Fruit fly (Drosophila melanogaster) whole organism, pupa: ENCODE results near the gene ND-B14.5AL.

ENCODE experiments used
- CG10348 ChIP-seq: fragments of 200-800 bp; sonication (Bioruptor generic); IDR thresholded peaks from 2 replicates; pipeline ENCODE4 v1.3.6; 2022; ENCODE audit warnings: missing biosample characterization, missing genetic modification characterization
- CG12605 ChIP-seq: fragments of 200-800 bp; sonication (Bioruptor generic); IDR thresholded peaks from 2 replicates; pipeline ENCODE4 v1.3.6; 2022; ENCODE audit warnings: missing biosample characterization, missing genetic modification characterization
- CG13204 ChIP-seq: fragments of 200-800 bp; sonication (Bioruptor generic); optimal IDR thresholded peaks from 2 replicates; lab custom pipeline; 2018; ENCODE audit warnings: missing biosample characterization, mild to moderate bottlenecking, missing genetic modification characterization, moderate library complexity
- CG14655 ChIP-seq: fragments of 200-800 bp; sonication (Bioruptor generic); optimal IDR thresholded peaks from 3 replicates; lab custom pipeline; 2017; ENCODE audit warnings: mild to moderate bottlenecking, missing biosample characterization, missing genetic modification reagents, missing genetic modification characterization
- CG15710 ChIP-seq: fragments of 200-800 bp; sonication (Bioruptor generic); optimal IDR thresholded peaks from 2 replicates; lab custom pipeline; 2018; ENCODE audit warnings: missing biosample characterization, mild to moderate bottlenecking, missing genetic modification characterization, moderate library complexity
- CG17806 ChIP-seq: fragments of 200-800 bp; sonication (Bioruptor generic); optimal IDR thresholded peaks from 2 replicates; lab custom pipeline; 2018; ENCODE audit warnings: missing biosample characterization, mild to moderate bottlenecking, missing genetic modification characterization, moderate library complexity
- CG32121 ChIP-seq: fragments of 200-800 bp; sonication (Bioruptor generic); IDR thresholded peaks from 2 replicates; pipeline ENCODE4 v1.3.6; 2022; ENCODE audit warnings: missing biosample characterization, missing genetic modification characterization
- CG34367 ChIP-seq: fragments of 200-800 bp; sonication (Bioruptor generic); optimal IDR thresholded peaks from 2 replicates; lab custom pipeline; 2018; ENCODE audit warnings: missing biosample characterization, mild to moderate bottlenecking, missing genetic modification characterization
- CG4496 ChIP-seq: fragments of 200-800 bp; sonication (Bioruptor generic); IDR thresholded peaks from 3 replicates; pipeline ENCODE4 v1.3.6; 2022; ENCODE audit warnings: missing biosample characterization, missing genetic modification characterization
- CG8159 ChIP-seq: fragments of 200-800 bp; sonication (Bioruptor generic); optimal IDR thresholded peaks from 3 replicates; lab custom pipeline; 2018; ENCODE audit warnings: missing biosample characterization, mild to moderate bottlenecking, missing genetic modification characterization, moderate library complexity
- CG8301 ChIP-seq: fragments of 200-800 bp; sonication (Bioruptor generic); optimal IDR thresholded peaks from 2 replicates; lab custom pipeline; 2018; ENCODE audit warnings: missing biosample characterization, mild to moderate bottlenecking, missing genetic modification characterization
- CG9948 ChIP-seq: fragments of 200-800 bp; sonication (Bioruptor generic); optimal IDR thresholded peaks from 2 replicates; lab custom pipeline; 2018; ENCODE audit warnings: missing biosample characterization, mild to moderate bottlenecking, missing genetic modification characterization, moderate library complexity
- D1 ChIP-seq: fragments of 200-800 bp; sonication (Bioruptor generic); optimal IDR thresholded peaks from 2 replicates; lab custom pipeline; 2018; ENCODE audit warnings: missing biosample characterization, mild to moderate bottlenecking, missing genetic modification characterization, moderate library complexity
- EcR ChIP-seq: fragments of 200-800 bp; sonication (Bioruptor generic); optimal IDR thresholded peaks from 3 replicates; lab custom pipeline; 2019; ENCODE audit warnings: missing biosample characterization, missing genetic modification characterization, mild to moderate bottlenecking, moderate library complexity, missing genetic modification reagents
- Ets98B ChIP-seq: fragments of 200-800 bp; sonication (Bioruptor generic); IDR thresholded peaks from 2 replicates; pipeline ENCODE4 v1.3.6; 2022; ENCODE audit warnings: missing biosample characterization, missing genetic modification characterization
- Pif1A ChIP-seq: fragments of 200-800 bp; sonication (Bioruptor generic); optimal IDR thresholded peaks from 3 replicates; lab custom pipeline; 2016; ENCODE audit warnings: missing biosample characterization, missing genetic modification characterization
- Pif1B ChIP-seq: fragments of 200-800 bp; sonication (Bioruptor generic); optimal IDR thresholded peaks from 3 replicates; lab custom pipeline; 2016; ENCODE audit warnings: missing biosample characterization, missing genetic modification characterization
- Snoo ChIP-seq: fragments of 200-800 bp; sonication (Bioruptor generic); optimal IDR thresholded peaks from 3 replicates; lab custom pipeline; 2017; ENCODE audit warnings: missing biosample characterization, mild to moderate bottlenecking, missing genetic modification characterization, inconsistent platforms
- fd96Ca ChIP-seq: fragments of 200-800 bp; sonication (Bioruptor generic); IDR thresholded peaks from 3 replicates; pipeline ENCODE4 v1.3.6; 2022; ENCODE audit warnings: missing biosample characterization, missing genetic modification characterization
- gl ChIP-seq: fragments of 200-800 bp; sonication (Bioruptor generic); optimal IDR thresholded peaks from 2 replicates; lab custom pipeline; 2018; ENCODE audit warnings: missing biosample characterization, mild to moderate bottlenecking, missing genetic modification characterization
- rn ChIP-seq: fragments of 200-800 bp; sonication (Bioruptor generic); IDR thresholded peaks from 2 replicates; pipeline ENCODE4 v1.3.6; 2022; ENCODE audit warnings: missing biosample characterization, missing genetic modification characterization

The ND-B14.5AL gene

dm6 chr3L:22605637-22606419 is at the start of gene ND-B14.5AL:
ND-B14.5AL (plus strand) TSS chr3L:22606369.
- TF ChIP-seq Pif1A (no peak), EcR (GFP tag; lab: Kevin White, UChicago) (no peak), rn (GFP tag; lab: Robert Waterston, UW) (no peak), Snoo (no peak), D1 (no peak), Pif1B (GFP tag; lab: Kevin White, UChicago) (no peak), CG10348 (no peak), CG15710 (tag; lab: Kevin White, UChicago) (no peak), fd96Ca (GFP tag; lab: Robert Waterston, UW) (no peak), CG9948 (no peak), CG8159 (tag; lab: Kevin White, UChicago) (no peak), CG32121 (GFP tag; lab: Robert Waterston, UW) (no peak), CG8301 (tag; lab: Kevin White, UChicago) (no peak), CG34367 (tag; lab: Kevin White, UChicago) (no peak), gl (tag; lab: Kevin White, UChicago) (no peak), CG14655 (GFP tag; lab: Kevin White, UChicago) (no peak), Ets98B (GFP tag; lab: Robert Waterston, UW) (no peak)
- TF ChIP-seq, all 21 proteins: peak for 0

- TF ChIP-seq CG8159 (tag; lab: Kevin White, UChicago), result no peak
- peak; percentile 31 for TF ChIP-seq CG13204 (GFP tag; lab: Kevin White, UChicago)
- no peak for TF ChIP-seq Pif1B (GFP tag; lab: Kevin White, UChicago)
- TF ChIP-seq CG8301 (tag; lab: Kevin White, UChicago), result no peak
Measured at dm6 chr3L:22571679-22572078, 34.5 kb upstream of the ND-B14.5AL start.

- TF ChIP-seq gl (tag; lab: Kevin White, UChicago) (no peak), CG14655 (GFP tag; lab: Kevin White, UChicago) (no peak), Snoo (no peak), Pif1B (GFP tag; lab: Kevin White, UChicago) (no peak), CG34367 (tag; lab: Kevin White, UChicago) (no peak), D1 (no peak), Pif1A (no peak)
Measured at dm6 chr3L:22572272-22572671, 33.9 kb upstream of the ND-B14.5AL start.

- no peak for TF ChIP-seq CG9948
- no peak for TF ChIP-seq Ets98B (GFP tag; lab: Robert Waterston, UW)
- no peak for TF ChIP-seq Snoo
- TF ChIP-seq Pif1A, result no peak
- no peak for TF ChIP-seq CG8301 (tag; lab: Kevin White, UChicago)
- no peak for TF ChIP-seq Pif1B (GFP tag; lab: Kevin White, UChicago)
- no peak for TF ChIP-seq CG10348
- TF ChIP-seq CG14655 (GFP tag; lab: Kevin White, UChicago), result no peak
- TF ChIP-seq gl (tag; lab: Kevin White, UChicago), result no peak
- no peak for TF ChIP-seq CG8159 (tag; lab: Kevin White, UChicago)
- TF ChIP-seq CG17806, result no peak
- no peak for TF ChIP-seq EcR (GFP tag; lab: Kevin White, UChicago)
- no peak for TF ChIP-seq CG4496
Measured at dm6 chr3L:22586401-22587161, 19.6 kb upstream of the ND-B14.5AL start.

dm6 chr3L:22587890-22588645 is 18.1 kb upstream of the ND-B14.5AL start:
- no peak for TF ChIP-seq CG34367 (tag; lab: Kevin White, UChicago)
- TF ChIP-seq rn (GFP tag; lab: Robert Waterston, UW), result no peak
- TF ChIP-seq CG8301 (tag; lab: Kevin White, UChicago), result no peak
- TF ChIP-seq fd96Ca (GFP tag; lab: Robert Waterston, UW), result no peak
- no peak for TF ChIP-seq CG8159 (tag; lab: Kevin White, UChicago)
- TF ChIP-seq EcR (GFP tag; lab: Kevin White, UChicago), result no peak
- TF ChIP-seq Ets98B (GFP tag; lab: Robert Waterston, UW), result no peak
- TF ChIP-seq CG4496, result no peak
- TF ChIP-seq gl (tag; lab: Kevin White, UChicago), result no peak
- no peak for TF ChIP-seq CG9948
- no peak for TF ChIP-seq CG17806
- no peak for TF ChIP-seq Pif1A
- TF ChIP-seq CG10348, result no peak
- no peak for TF ChIP-seq CG15710 (tag; lab: Kevin White, UChicago)
- TF ChIP-seq CG12605 (GFP tag; lab: Robert Waterston, UW), result no peak
- TF ChIP-seq D1, result no peak
- TF ChIP-seq CG32121 (GFP tag; lab: Robert Waterston, UW), result no peak
